Worm (Caenorhabditis elegans): ENCODE data around the gene clec-199.

Gene clec-199

DNA sequence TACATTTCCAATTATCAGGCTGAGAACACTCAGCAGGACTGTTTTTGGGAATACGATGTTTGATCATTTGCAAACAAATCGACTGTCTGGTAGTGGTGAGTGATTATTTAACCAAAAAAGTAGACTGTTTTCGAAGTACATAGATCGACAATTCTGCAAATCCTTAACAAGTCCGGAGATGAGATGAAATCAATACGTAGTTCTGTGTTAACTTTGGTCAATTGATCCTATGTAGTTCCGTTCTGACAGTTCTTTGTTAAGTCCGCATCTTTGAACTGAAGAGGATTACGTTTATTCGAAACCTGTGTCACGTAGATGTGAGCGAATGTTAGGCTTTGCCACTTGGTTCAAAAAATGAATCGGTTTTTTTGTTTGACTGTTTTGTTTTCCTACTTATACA is at the start of gene clec-199:
Gene clec-199, plus strand, starts transcription at position 301 of the 400 bp plus-strand sequence.
- TF ChIP-seq nhr-28 (tag; optimal IDR thresholded peaks at IDR 0.05) (no peak), lin-39 (tag; optimal IDR thresholded peaks at IDR 0.05) (no peak), mdl-1 (tag; optimal IDR thresholded peaks at IDR 0.05) (no peak), snpc-4 (tag; optimal IDR thresholded peaks at IDR 0.05) (no peak), lin-15B (tag; optimal IDR thresholded peaks at IDR 0.05) (no peak), ztf-4 (tag; optimal IDR thresholded peaks at IDR 0.05) (no peak), nhr-43 (tag; optimal IDR thresholded peaks at IDR 0.05; ENCODE audit: poor library complexity, severe bottlenecking) (no peak), fkh-10 (GFP tag; optimal IDR thresholded peaks at IDR 0.05) (no peak), nhr-76 (tag; optimal IDR thresholded peaks at IDR 0.05) (no peak), egl-5 (tag; optimal IDR thresholded peaks at IDR 0.05) (no peak), nhr-77 (tag; optimal IDR thresholded peaks at IDR 0.05) (no peak), pha-4 (tag; optimal IDR thresholded peaks at IDR 0.05) (no peak), unc-39 (tag; optimal IDR thresholded peaks at IDR 0.05) (no peak), ceh-16 (tag; optimal IDR thresholded peaks at IDR 0.05) (no peak), ZK546.5 (tag; optimal IDR thresholded peaks at IDR 0.05) (no peak), aly-2 (tag; optimal IDR thresholded peaks at IDR 0.05) (no peak), ceh-28 (tag; optimal IDR thresholded peaks at IDR 0.05) (no peak)

DNA sequence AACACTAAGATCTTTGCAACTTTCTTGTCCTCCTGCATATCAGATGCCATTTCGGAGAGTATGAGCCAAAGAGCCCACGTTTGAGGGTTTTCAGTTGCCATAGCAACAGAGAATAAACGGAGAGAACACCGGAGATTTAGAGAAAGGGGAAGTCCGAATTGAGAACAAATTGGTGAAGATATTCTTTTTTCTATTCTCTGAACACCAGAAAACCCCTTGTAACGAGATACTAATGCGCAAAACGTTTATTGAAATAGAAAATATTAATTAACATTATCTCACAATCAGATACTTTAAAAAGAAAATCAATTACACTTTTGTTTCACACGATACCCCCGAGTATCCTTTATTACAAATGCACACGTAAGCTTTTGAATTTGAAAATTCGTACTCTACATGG is 49.8 kb upstream of the clec-199 start, which contains the start of gene ifta-2:
Gene ifta-2, minus strand, starts transcription at position 101 of the 400 bp plus-strand sequence.
- TF ChIP-seq sea-2 (GFP tag; optimal IDR thresholded peaks at IDR 0.05) = no peak
- TF ChIP-seq nhr-23 (tag; optimal IDR thresholded peaks at IDR 0.05) = no peak
- no peak for TF ChIP-seq ZK546.5 (tag; optimal IDR thresholded peaks at IDR 0.05)
- no peak for TF ChIP-seq nhr-76 (tag; optimal IDR thresholded peaks at IDR 0.05)
- TF ChIP-seq lin-39 (tag; optimal IDR thresholded peaks at IDR 0.05) = no peak
- no peak for TF ChIP-seq lsy-12 (tag; optimal IDR thresholded peaks at IDR 0.05)
- TF ChIP-seq unc-39 (tag; optimal IDR thresholded peaks at IDR 0.05) = no peak

- peak; percentile 26 for TF ChIP-seq elt-2 (tag; optimal IDR thresholded peaks at IDR 0.05)
These were observed 44.5 kb upstream of the clec-199 start, which contains the start of gene T28F3.8 for ce11 chrIV:17307223-17307622. Gene T28F3.8 (minus strand): TSS chrIV:17307323.

ce11 chrIV:17308211-17308610 is 43.5 kb upstream of the clec-199 start, which contains the start of gene T28F3.9:
Gene T28F3.9 (plus strand): TSS chrIV:17308511.
- TF ChIP-seq snpc-4 (tag; optimal IDR thresholded peaks at IDR 0.05) (no peak), nhr-23 (tag; optimal IDR thresholded peaks at IDR 0.05) (no peak), unc-39 (tag; optimal IDR thresholded peaks at IDR 0.05) (no peak)

ce11 chrIV:17311842-17312241 is 39.8 kb upstream of the clec-199 start, which contains the start of gene snf-9:
Gene snf-9 (plus strand): TSS chrIV:17312142.
- TF ChIP-seq nhr-25 (tag; optimal IDR thresholded peaks at IDR 0.05) (no peak), nhr-11 (tag; optimal IDR thresholded peaks at IDR 0.05) (no peak), egl-5 (tag; optimal IDR thresholded peaks at IDR 0.05) (no peak), nhr-77 (tag; optimal IDR thresholded peaks at IDR 0.05) (no peak)

DNA sequence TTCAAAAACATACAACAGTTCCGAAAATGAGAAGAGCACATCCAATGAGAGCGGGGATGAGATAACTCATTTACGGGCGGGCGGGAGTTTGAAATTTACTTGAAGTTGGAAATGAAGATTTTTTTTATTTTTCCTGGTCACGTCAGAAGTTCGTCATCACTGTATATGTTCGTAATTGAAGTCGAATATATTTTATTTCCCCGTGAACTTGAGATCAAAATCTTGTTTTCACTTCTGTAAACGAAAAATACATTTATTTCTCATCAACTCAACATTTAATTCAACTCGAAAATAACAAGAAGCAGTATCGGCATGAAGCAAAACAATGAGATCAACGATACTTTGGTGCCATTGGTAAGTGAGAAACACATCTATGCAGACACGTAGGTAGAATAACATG is 35.3 kb upstream of the clec-199 start, which contains the start of gene C49C3.20:
Gene C49C3.20, minus strand, starts transcription at position 101 of the 400 bp plus-strand sequence.
- TF ChIP-seq mdl-1 (tag; optimal IDR thresholded peaks at IDR 0.05) = no peak
- TF ChIP-seq nhr-11 (tag; optimal IDR thresholded peaks at IDR 0.05) = no peak
- TF ChIP-seq nhr-12 (tag; optimal IDR thresholded peaks at IDR 0.05) = no peak
- no peak for TF ChIP-seq aly-2 (tag; optimal IDR thresholded peaks at IDR 0.05)
- TF ChIP-seq daf-12 (tag; optimal IDR thresholded peaks at IDR 0.05) = no peak
- no peak for TF ChIP-seq nfya-1 (tag; optimal IDR thresholded peaks at IDR 0.05; ENCODE audit: insufficient read depth)
- no peak for TF ChIP-seq sea-2 (GFP tag; optimal IDR thresholded peaks at IDR 0.05)
- no peak for TF ChIP-seq jun-1 (tag; optimal IDR thresholded peaks at IDR 0.05)
- TF ChIP-seq nhr-25 (tag; optimal IDR thresholded peaks at IDR 0.05) = no peak
- TF ChIP-seq R02D3.7 (tag; optimal IDR thresholded peaks at IDR 0.05) = no peak
- TF ChIP-seq nhr-77 (tag; optimal IDR thresholded peaks at IDR 0.05) = no peak

DNA sequence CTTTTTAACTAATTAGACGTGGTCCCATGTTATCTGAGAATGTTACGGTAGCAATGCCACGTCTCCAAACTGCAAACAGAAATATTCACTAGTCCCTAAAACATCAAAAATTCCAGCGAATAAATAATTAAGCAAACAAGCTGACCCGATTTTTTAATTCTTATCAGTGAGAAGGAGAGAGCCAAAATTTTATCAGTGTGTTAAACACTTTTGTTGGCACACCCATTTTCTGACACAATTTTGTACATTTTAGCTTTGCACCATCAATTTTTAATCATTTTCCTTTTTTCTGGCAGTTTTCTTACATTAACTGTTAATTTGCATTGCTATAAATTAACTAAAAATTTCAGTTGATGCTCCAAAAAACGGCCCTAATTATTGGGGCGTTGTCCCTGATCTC is 31.2 kb upstream of the clec-199 start, which contains the start of gene C49C3.4:
Gene C49C3.4, plus strand, starts transcription at position 351 of the 400 bp plus-strand sequence.
- TF ChIP-seq ceh-16 (tag; optimal IDR thresholded peaks at IDR 0.05) (no peak), snpc-4 (tag; optimal IDR thresholded peaks at IDR 0.05) (no peak), lin-15B (tag; optimal IDR thresholded peaks at IDR 0.05) (no peak), elt-2 (tag; optimal IDR thresholded peaks at IDR 0.05) (peak; percentile 70), mdl-1 (tag; optimal IDR thresholded peaks at IDR 0.05) (no peak), nhr-28 (tag; optimal IDR thresholded peaks at IDR 0.05) (no peak), ceh-28 (tag; optimal IDR thresholded peaks at IDR 0.05) (no peak), pqm-1 (tag; optimal IDR thresholded peaks at IDR 0.05) (peak; percentile 20), ztf-4 (tag; optimal IDR thresholded peaks at IDR 0.05) (no peak), nhr-67 (tag; optimal IDR thresholded peaks at IDR 0.05) (no peak), ama-1 (optimal IDR thresholded peaks at IDR 0.05) (no peak)
